Fruit fly (Drosophila melanogaster): ENCODE measurements around the gene ttk.

The ttk gene

dm6 chr3R:31686692-31687351, 26.8 kb upstream of the ttk start (continued):
- TF ChIP-seq knrl (GFP tag; IDR thresholded peaks at IDR 0.05; ENCODE audit: partially characterized antibody) = no peak
- peak; percentile 70 for TF ChIP-seq CG15073 (GFP tag; optimal IDR thresholded peaks at IDR 0.05)
- peak; percentile 41; the same call in 1 of the 2 replicates for TF ChIP-seq CG7372 (GFP tag; IDR thresholded peaks at IDR 0.05)
- no peak for TF ChIP-seq ham (GFP tag; IDR thresholded peaks at IDR 0.05)
- TF ChIP-seq CG14965 (GFP tag; optimal IDR thresholded peaks at IDR 0.05; ENCODE audit: borderline replicate concordance) = peak; percentile 52
- no peak for TF ChIP-seq HLHmδ (GFP tag; optimal IDR thresholded peaks at IDR 0.05)
- TF ChIP-seq Optix (GFP tag; IDR thresholded peaks at IDR 0.05) = peak; percentile 84; the same call in 2 of the 3 replicates
- peak; percentile 72 for TF ChIP-seq shn (GFP tag; optimal IDR thresholded peaks at IDR 0.05)
- peak; percentile 91 for TF ChIP-seq vvl (GFP tag; IDR thresholded peaks at IDR 0.05)
- peak; percentile 55 for TF ChIP-seq CG9215 (GFP tag; IDR thresholded peaks at IDR 0.05)
- peak; percentile 62 for TF ChIP-seq Vsx1 (GFP tag; optimal IDR thresholded peaks at IDR 0.05)
- peak; percentile 74 for TF ChIP-seq CG18599 (GFP tag; optimal IDR thresholded peaks at IDR 0.05)
- TF ChIP-seq chn (GFP tag; optimal IDR thresholded peaks at IDR 0.05) = peak; percentile 93
- TF ChIP-seq croc (GFP tag; conservative IDR thresholded peaks at IDR 0.05) = peak; percentile 90
- peak; percentile 82 for TF ChIP-seq CG18764 (GFP tag; optimal IDR thresholded peaks at IDR 0.05)
- peak; percentile 55; the same call in 1 of the 3 replicates for TF ChIP-seq jigr1 (GFP tag; IDR thresholded peaks at IDR 0.05)
- no peak for TF ChIP-seq CG6791 (GFP tag; IDR thresholded peaks at IDR 0.05; ENCODE audit: partially characterized antibody)
- peak; percentile 59; the same call in 1 of the 2 replicates for TF ChIP-seq ro (GFP tag; IDR thresholded peaks at IDR 0.05)
- TF ChIP-seq CG9876 (GFP tag; optimal IDR thresholded peaks at IDR 0.05) = peak; percentile 58
- TF ChIP-seq peb (GFP tag; IDR thresholded peaks at IDR 0.05) = peak; percentile 83
- peak; percentile 94 for TF ChIP-seq nmo (GFP tag; optimal IDR thresholded peaks at IDR 0.05)
- peak; percentile 51 for TF ChIP-seq psq (GFP tag; optimal IDR thresholded peaks at IDR 0.05)
- peak; percentile 75 for TF ChIP-seq CG11696 (GFP tag; IDR thresholded peaks at IDR 0.05)
- peak; percentile 83 for TF ChIP-seq cato (GFP tag; optimal IDR thresholded peaks at IDR 0.05; ENCODE audit: borderline replicate concordance)
- TF ChIP-seq lilli (GFP tag; optimal IDR thresholded peaks at IDR 0.05) = peak; percentile 85
- peak; percentile 25; the same call in 1 of the 3 replicates for TF ChIP-seq CG11456 (GFP tag; IDR thresholded peaks at IDR 0.05)
- TF ChIP-seq CG8478 (optimal IDR thresholded peaks at IDR 0.05) = no peak
- TF ChIP-seq nerfin-1 (tag; optimal IDR thresholded peaks at IDR 0.05) = peak; percentile 91
- TF ChIP-seq twi (tag; optimal IDR thresholded peaks at IDR 0.05) = peak; percentile 86
- TF ChIP-seq tna (GFP tag; IDR thresholded peaks at IDR 0.05; ENCODE audit: partially characterized antibody) = no peak
- peak; percentile 90 for TF ChIP-seq Blimp-1 (GFP tag; optimal IDR thresholded peaks at IDR 0.05)
- TF ChIP-seq CG3995 (GFP tag; optimal IDR thresholded peaks at IDR 0.05) = no peak
- peak; percentile 88 for TF ChIP-seq CG30431 (GFP tag; optimal IDR thresholded peaks at IDR 0.05)
- TF ChIP-seq dmrt99B (tag; optimal IDR thresholded peaks at IDR 0.05) = peak; percentile 87
- TF ChIP-seq bigmax (GFP tag; optimal IDR thresholded peaks at IDR 0.05) = peak; percentile 23
- peak; percentile 83 for TF ChIP-seq CG17802 (tag; optimal IDR thresholded peaks at IDR 0.05)
- TF ChIP-seq Scr (GFP tag; IDR thresholded peaks at IDR 0.05; ENCODE audit: partially characterized antibody) = no peak
- TF ChIP-seq nerfin-2 (GFP tag; IDR thresholded peaks at IDR 0.05; ENCODE audit: partially characterized antibody) = no peak
- TF ChIP-seq ab (GFP tag; optimal IDR thresholded peaks at IDR 0.05) = peak; percentile 64
- TF ChIP-seq Hmr (GFP tag; optimal IDR thresholded peaks at IDR 0.05) = peak; percentile 6
- no peak for TF ChIP-seq Fer1 (GFP tag; optimal IDR thresholded peaks at IDR 0.05)
- TF ChIP-seq CG8388 (GFP tag; optimal IDR thresholded peaks at IDR 0.05) = peak; percentile 93
- TF ChIP-seq vnd (GFP tag; IDR thresholded peaks at IDR 0.05; ENCODE audit: partially characterized antibody) = no peak
- no peak for TF ChIP-seq B-H2 (GFP tag; optimal IDR thresholded peaks at IDR 0.05)
- TF ChIP-seq CG32532 (GFP tag; IDR thresholded peaks at IDR 0.05) = peak; percentile 46; the same call in 1 of the 2 replicates
- TF ChIP-seq CG12391 (tag; optimal IDR thresholded peaks at IDR 0.05) = peak; percentile 93
- TF ChIP-seq odd (GFP tag; optimal IDR thresholded peaks at IDR 0.05) = peak; percentile 81
- peak; percentile 87 for TF ChIP-seq CG4707 (GFP tag; optimal IDR thresholded peaks at IDR 0.05)
- TF ChIP-seq sens-2 (GFP tag; IDR thresholded peaks at IDR 0.05) = peak; percentile 93

Measured in whole organism, embryonic.